Fruit fly (Drosophila melanogaster): ENCODE data around the gene RhoGAP100F.

DNA sequence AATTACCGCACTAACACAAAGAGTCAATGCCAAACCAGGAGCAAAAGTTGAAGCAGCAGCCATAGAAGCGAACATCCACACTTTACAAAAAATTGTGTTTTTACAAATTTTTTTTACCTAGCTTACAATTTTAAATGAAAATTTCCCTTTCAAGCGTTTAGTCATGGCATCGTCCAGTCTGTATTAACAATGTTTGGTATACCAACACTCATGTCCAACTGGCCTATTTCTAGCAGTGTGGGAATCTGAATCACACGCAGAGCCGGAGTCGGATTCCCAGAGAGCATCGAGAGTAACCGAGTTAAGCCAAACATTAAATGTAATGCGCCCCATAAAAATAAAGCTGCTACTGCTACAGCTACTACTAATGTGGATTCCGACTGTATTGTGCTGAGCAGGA is 70.2 kb downstream of the RhoGAP100F start:
- TF ChIP-seq CTCF (optimal IDR thresholded peaks at IDR 0.05) (no peak), CG8478 (optimal IDR thresholded peaks at IDR 0.05) (no peak)

All from S2 (cell line).